Fruit fly (Drosophila melanogaster) Kc167 (cell line): ENCODE results near the gene CG18213.

Experiments
- Myc ChIP-seq: fragments of >200 bp; optimal IDR thresholded peaks from 2 replicates; lab custom pipeline; 2017; ENCODE audit warnings: missing external identifiers
- Sin3A ChIP-seq: fragments of >200 bp; optimal IDR thresholded peaks from 2 replicates; lab custom pipeline; 2018; ENCODE audit warnings: missing external identifiers
- h ChIP-seq: fragments of >200 bp; optimal IDR thresholded peaks from 3 replicates; lab custom pipeline; 2018; ENCODE audit warnings: missing external identifiers
- insv ChIP-seq: fragments of >200 bp; optimal IDR thresholded peaks from 3 replicates; lab custom pipeline; 2018; ENCODE audit warnings: missing external identifiers
- psq ChIP-seq: fragments of >200 bp; optimal IDR thresholded peaks from 2 replicates; lab custom pipeline; 2017; ENCODE audit warnings: missing external identifiers

DNA sequence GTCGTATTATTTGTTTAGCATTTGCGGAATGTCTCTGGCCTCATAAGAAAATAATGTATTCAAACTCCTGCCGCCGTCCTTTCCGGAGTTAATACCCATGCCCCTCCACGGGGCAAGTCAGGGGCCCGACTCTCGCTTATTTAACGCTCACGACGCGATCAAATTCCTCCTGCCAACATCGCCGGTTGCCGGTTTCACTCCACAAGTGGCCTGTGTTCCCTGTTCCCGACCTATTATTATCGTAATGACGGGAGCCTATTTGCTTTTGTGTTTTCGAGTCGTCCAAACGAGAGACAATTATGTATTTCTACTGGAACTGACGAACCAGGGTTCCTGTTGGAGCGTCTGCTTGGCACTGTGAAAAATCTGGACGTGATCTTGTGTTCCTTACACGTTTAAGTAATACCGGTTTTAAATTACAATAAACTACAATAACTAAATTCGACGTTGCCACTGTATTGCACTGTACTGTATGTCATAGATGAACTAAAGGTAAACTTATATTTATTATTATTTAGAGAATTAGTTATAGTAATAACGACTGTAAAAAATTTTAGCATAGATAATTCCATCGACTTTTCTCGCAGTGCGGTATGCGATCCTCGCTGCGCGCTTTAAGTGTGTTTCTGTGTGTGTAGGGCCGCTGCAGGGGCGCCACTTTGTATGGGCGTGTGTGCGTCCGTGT lies 12.6 kb upstream of the CG18213 start:
- TF ChIP-seq h: no peak
- TF ChIP-seq psq: no peak
- no peak for TF ChIP-seq Sin3A (lab: Kevin White, UChicago)
- TF ChIP-seq Myc (lab: Kevin White, UChicago): no peak
- TF ChIP-seq insv: no peak
